Fruit fly (Drosophila melanogaster) whole organism, prepupa: ENCODE measurements around the gene CG8003.
A peak's percentile ranks its signal among the peaks of the same experiment; 100 is the strongest.

Experiments
- Blimp-1 ChIP-seq: fragments of 200-800 bp; sonication (Bioruptor generic); optimal IDR thresholded peaks from 3 replicates; lab custom pipeline; 2017; ENCODE audit warnings: missing biosample characterization, missing genetic modification characterization, mild to moderate bottlenecking, moderate library complexity, missing genetic modification reagents
- CG10631 ChIP-seq: fragments of 200-800 bp; sonication (Bioruptor generic); optimal IDR thresholded peaks from 2 replicates; lab custom pipeline; 2016; ENCODE audit warnings: missing biosample characterization, missing genetic modification characterization
- CG10669 ChIP-seq: fragments of 200-800 bp; sonication (Bioruptor generic); optimal IDR thresholded peaks from 3 replicates; lab custom pipeline; 2018; ENCODE audit warnings: missing biosample characterization, mild to moderate bottlenecking, missing genetic modification characterization, moderate library complexity
- CG11294 ChIP-seq: fragments of 200-800 bp; sonication (Bioruptor generic); IDR thresholded peaks from 2 replicates; pipeline ENCODE4 v1.3.6; 2022; ENCODE audit warnings: missing biosample characterization, missing genetic modification characterization
- CG11762 ChIP-seq: fragments of 200-800 bp; sonication (Bioruptor generic); optimal IDR thresholded peaks from 3 replicates; lab custom pipeline; 2016; ENCODE audit warnings: missing biosample characterization, missing genetic modification characterization; ENCODE audit not compliant: insufficient read depth
- CG11902 ChIP-seq: fragments of 200-800 bp; sonication (Bioruptor generic); optimal IDR thresholded peaks from 3 replicates; lab custom pipeline; 2016; ENCODE audit warnings: missing biosample characterization, missing genetic modification characterization
- CG15336 ChIP-seq: fragments of 200-800 bp; sonication (Bioruptor generic); IDR thresholded peaks from 2 replicates; pipeline ENCODE4 v1.3.6; 2022; ENCODE audit warnings: missing biosample characterization, missing genetic modification characterization
- CG1621 ChIP-seq: fragments of 200-800 bp; sonication (Bioruptor generic); optimal IDR thresholded peaks from 3 replicates; lab custom pipeline; 2018; ENCODE audit warnings: missing biosample characterization, mild to moderate bottlenecking, missing genetic modification characterization
- CG16779 ChIP-seq: fragments of 200-800 bp; sonication (Bioruptor generic); optimal IDR thresholded peaks from 3 replicates; lab custom pipeline; 2017; ENCODE audit warnings: missing biosample characterization, mild to moderate bottlenecking, missing genetic modification characterization
- CG3032 ChIP-seq: fragments of 200-800 bp; optimal IDR thresholded peaks from 2 replicates; lab custom pipeline; 2019; ENCODE audit warnings: missing biosample characterization, mild to moderate bottlenecking, missing genetic modification characterization, moderate library complexity
- CG31627 ChIP-seq: fragments of 200-800 bp; sonication (Bioruptor generic); optimal IDR thresholded peaks from 3 replicates; lab custom pipeline; 2016; ENCODE audit warnings: missing biosample characterization, missing genetic modification characterization
- CG32006 ChIP-seq: fragments of 200-800 bp; sonication (Bioruptor generic); optimal IDR thresholded peaks from 3 replicates; lab custom pipeline; 2017; ENCODE audit warnings: missing biosample characterization, mild to moderate bottlenecking, missing genetic modification characterization
- CG34406 ChIP-seq: fragments of 200-800 bp; sonication (Bioruptor generic); optimal IDR thresholded peaks from 3 replicates; lab custom pipeline; 2016; ENCODE audit warnings: missing biosample characterization, missing genetic modification characterization
- CG6163 ChIP-seq: fragments of 200-800 bp; sonication (Bioruptor generic); IDR thresholded peaks from 3 replicates; pipeline ENCODE4 v1.3.6; 2022; ENCODE audit warnings: missing biosample characterization, missing genetic modification characterization
- CG6276 ChIP-seq: fragments of 200-800 bp; sonication (Bioruptor generic); optimal IDR thresholded peaks from 2 replicates; lab custom pipeline; 2017; ENCODE audit warnings: missing biosample characterization, mild to moderate bottlenecking, missing genetic modification characterization
- CG6808 ChIP-seq: fragments of 200-800 bp; sonication (Bioruptor generic); optimal IDR thresholded peaks from 3 replicates; lab custom pipeline; 2017; ENCODE audit warnings: missing biosample characterization, missing genetic modification characterization, mild to moderate bottlenecking, moderate library complexity, missing genetic modification reagents
- CG6854 ChIP-seq: fragments of 200-800 bp; sonication (Bioruptor generic); optimal IDR thresholded peaks from 2 replicates; lab custom pipeline; 2017; ENCODE audit warnings: missing biosample characterization, mild to moderate bottlenecking, missing genetic modification characterization
- CG7368 ChIP-seq: fragments of 200-800 bp; sonication (Bioruptor generic); optimal IDR thresholded peaks from 3 replicates; lab custom pipeline; 2016; ENCODE audit warnings: missing biosample characterization, missing genetic modification characterization
- CG8119 ChIP-seq: fragments of 200-800 bp; sonication (Bioruptor generic); IDR thresholded peaks from 3 replicates; pipeline ENCODE4 v1.3.6; 2022; ENCODE audit warnings: missing biosample characterization, missing genetic modification characterization
- CG8632 ChIP-seq: fragments of 200-800 bp; sonication (Bioruptor generic); optimal IDR thresholded peaks from 3 replicates; lab custom pipeline; 2016; ENCODE audit warnings: missing biosample characterization, missing genetic modification characterization
- CG9139 ChIP-seq: fragments of 200-800 bp; sonication (Bioruptor generic); optimal IDR thresholded peaks from 3 replicates; lab custom pipeline; 2017; ENCODE audit warnings: missing biosample characterization, mild to moderate bottlenecking, missing genetic modification characterization
- Eip75B ChIP-seq: fragments of 200-800 bp; sonication (Bioruptor generic); optimal IDR thresholded peaks from 3 replicates; lab custom pipeline; 2016; ENCODE audit warnings: missing biosample characterization, missing genetic modification characterization
- Eip78C ChIP-seq: fragments of 200-800 bp; sonication (Bioruptor generic); peaks from one replicate; lab custom pipeline; 2016; ENCODE audit warnings: missing biosample characterization, missing genetic modification characterization
- Ets21C ChIP-seq: fragments of 200-800 bp; sonication (Bioruptor generic); optimal IDR thresholded peaks from 3 replicates; lab custom pipeline; 2016; ENCODE audit warnings: missing biosample characterization, missing genetic modification characterization
- Ets96B ChIP-seq: fragments of 200-800 bp; optimal IDR thresholded peaks from 2 replicates; lab custom pipeline; 2019; ENCODE audit warnings: missing biosample characterization, mild to moderate bottlenecking, missing genetic modification characterization, moderate library complexity
- Gug ChIP-seq: fragments of 200-800 bp; sonication (Bioruptor generic); IDR thresholded peaks from 2 replicates; pipeline ENCODE4 v1.3.6; 2022; ENCODE audit warnings: missing biosample characterization, missing genetic modification characterization
- Hr38 ChIP-seq: sonication (Bioruptor generic); optimal IDR thresholded peaks from 2 replicates; lab custom pipeline; 2016; ENCODE audit warnings: missing biosample characterization, missing genetic modification characterization
- Hr39 ChIP-seq: fragments of 200-800 bp; sonication (Bioruptor generic); optimal IDR thresholded peaks from 2 replicates; lab custom pipeline; 2016; ENCODE audit warnings: missing biosample characterization, missing genetic modification characterization
- Hr4 ChIP-seq: fragments of 200-800 bp; sonication (Bioruptor generic); optimal IDR thresholded peaks from 3 replicates; lab custom pipeline; 2016; ENCODE audit warnings: missing biosample characterization, missing genetic modification characterization
- Lpt ChIP-seq: fragments of 200-800 bp; sonication (Bioruptor generic); optimal IDR thresholded peaks from 3 replicates; lab custom pipeline; 2016; ENCODE audit warnings: missing biosample characterization, missing genetic modification characterization
- OdsH ChIP-seq: fragments of 200-800 bp; sonication (Bioruptor generic); optimal IDR thresholded peaks from 3 replicates; lab custom pipeline; 2016; ENCODE audit warnings: missing biosample characterization, missing genetic modification characterization
- Smox ChIP-seq: fragments of 200-800 bp; sonication (Bioruptor generic); optimal IDR thresholded peaks from 3 replicates; lab custom pipeline; 2016; ENCODE audit warnings: missing biosample characterization, missing genetic modification characterization
- Sox102F ChIP-seq: fragments of 200-800 bp; sonication (Bioruptor generic); optimal IDR thresholded peaks from 2 replicates; lab custom pipeline; 2016; ENCODE audit warnings: missing biosample characterization, mild to moderate bottlenecking, missing genetic modification characterization
- Sox14 ChIP-seq: fragments of 200-800 bp; sonication (Bioruptor generic); optimal IDR thresholded peaks from 3 replicates; lab custom pipeline; 2016; ENCODE audit warnings: missing biosample characterization, missing genetic modification characterization
- Sox15 ChIP-seq: fragments of 200-800 bp; sonication (Bioruptor generic); optimal IDR thresholded peaks from 3 replicates; lab custom pipeline; 2016; ENCODE audit warnings: missing biosample characterization, missing genetic modification characterization
- achi ChIP-seq: fragments of 200-800 bp; sonication (Bioruptor generic); optimal IDR thresholded peaks from 3 replicates; lab custom pipeline; 2016; ENCODE audit warnings: missing biosample characterization, missing genetic modification characterization
- dac ChIP-seq: fragments of 200-800 bp; sonication (Bioruptor generic); optimal IDR thresholded peaks from 2 replicates; lab custom pipeline; 2017; ENCODE audit warnings: missing biosample characterization, mild to moderate bottlenecking, missing genetic modification characterization
- dsx ChIP-seq: fragments of 200-800 bp; optimal IDR thresholded peaks from 3 replicates; lab custom pipeline; 2019; ENCODE audit warnings: missing biosample characterization, mild to moderate bottlenecking, missing genetic modification characterization, moderate library complexity; ENCODE audit not compliant: poor library complexity, severe bottlenecking
- eg ChIP-seq: fragments of 200-800 bp; sonication (Bioruptor generic); IDR thresholded peaks from 3 replicates; pipeline ENCODE4 v1.3.6; 2022; ENCODE audit warnings: missing biosample characterization, missing genetic modification characterization
- esn ChIP-seq: fragments of 200-800 bp; sonication (Bioruptor generic); optimal IDR thresholded peaks from 2 replicates; lab custom pipeline; 2016; ENCODE audit warnings: missing biosample characterization, mild to moderate bottlenecking, missing genetic modification characterization, moderate library complexity
- fd59A ChIP-seq: fragments of 200-800 bp; sonication (Bioruptor generic); optimal IDR thresholded peaks from 2 replicates; lab custom pipeline; 2017; ENCODE audit warnings: missing biosample characterization, mild to moderate bottlenecking, missing genetic modification characterization, missing genetic modification reagents
- fd85E ChIP-seq: fragments of 200-800 bp; sonication (Bioruptor generic); optimal IDR thresholded peaks from 3 replicates; lab custom pipeline; 2016; ENCODE audit warnings: missing biosample characterization, missing genetic modification characterization
- fkh ChIP-seq: fragments of 200-800 bp; sonication (Bioruptor generic); optimal IDR thresholded peaks from 3 replicates; lab custom pipeline; 2017; ENCODE audit warnings: missing biosample characterization, mild to moderate bottlenecking, missing genetic modification characterization, moderate library complexity
- lz ChIP-seq: fragments of 200-800 bp; sonication (Bioruptor generic); optimal IDR thresholded peaks from 3 replicates; lab custom pipeline; 2016; ENCODE audit warnings: missing biosample characterization, missing genetic modification characterization
- net ChIP-seq: fragments of 200-800 bp; sonication (Bioruptor generic); optimal IDR thresholded peaks from 3 replicates; lab custom pipeline; 2016; ENCODE audit warnings: missing biosample characterization, missing genetic modification characterization
- salr ChIP-seq, 2 experiments: fragments of 200-800 bp; sonication (Bioruptor generic); optimal IDR thresholded peaks; 3 replicates each; lab custom pipeline; 2016 to 2018; ENCODE audit warnings: missing biosample characterization in 2 of 2, missing genetic modification characterization in 2 of 2, mild to moderate bottlenecking in 1 of 2
- spab ChIP-seq: fragments of 200-800 bp; sonication (Bioruptor generic); optimal IDR thresholded peaks from 2 replicates; lab custom pipeline; 2017; ENCODE audit warnings: missing biosample characterization, mild to moderate bottlenecking, missing genetic modification characterization, missing genetic modification reagents
- ss ChIP-seq, 2 experiments: fragments of 200-800 bp; sonication (Bioruptor generic); optimal IDR thresholded peaks; 2 replicates in 1 of 2; 3 replicates in 1 of 2; lab custom pipeline; 2017 to 2018; ENCODE audit warnings: mild to moderate bottlenecking in 2 of 2, missing biosample characterization in 2 of 2, missing genetic modification characterization in 2 of 2, moderate library complexity in 1 of 2
- svp ChIP-seq: fragments of 200-800 bp; sonication (Bioruptor generic); peaks from one replicate; lab custom pipeline; 2016; ENCODE audit warnings: missing biosample characterization, missing genetic modification characterization
- topi ChIP-seq: fragments of 200-800 bp; sonication (Bioruptor generic); optimal IDR thresholded peaks from 3 replicates; lab custom pipeline; 2016; ENCODE audit warnings: missing biosample characterization, missing genetic modification characterization

Gene CG8003

DNA sequence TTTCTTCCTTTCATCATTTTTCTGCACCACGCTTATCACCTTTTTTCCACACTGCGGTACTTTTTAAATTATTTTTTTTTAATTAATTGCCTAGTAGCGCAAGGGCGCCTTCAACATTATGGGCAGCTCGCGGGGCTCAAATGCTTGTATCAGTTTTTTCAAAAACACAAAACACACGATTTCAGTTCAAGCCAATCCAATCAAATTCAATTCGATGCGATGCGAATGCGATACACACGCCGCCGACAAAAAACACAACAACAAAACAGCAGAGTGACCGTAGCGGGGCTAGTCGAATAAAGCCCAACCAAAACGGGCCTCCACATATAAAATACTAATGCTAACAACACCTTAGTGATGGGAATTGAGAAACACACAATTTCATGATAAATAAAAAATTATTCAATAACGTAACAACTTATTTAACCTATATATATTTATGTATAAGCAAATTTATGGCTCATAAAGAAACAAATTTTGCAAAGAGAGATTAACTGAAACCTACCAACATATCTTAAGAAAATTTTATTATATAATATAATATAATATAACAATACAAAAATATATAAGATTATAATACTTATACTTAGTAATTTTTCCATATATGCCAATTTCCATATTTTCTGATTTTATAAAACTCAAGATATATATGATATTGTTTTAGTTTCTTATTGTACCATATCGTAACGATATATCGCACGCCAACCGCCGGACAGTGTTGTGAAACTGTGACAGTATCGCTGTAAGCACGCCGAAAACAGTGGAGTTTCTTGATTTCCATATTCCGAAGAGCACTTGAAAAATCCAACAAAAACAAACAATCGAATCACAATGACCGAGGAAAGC, at the start of gene CG8003, which contains the start of gene CG32066:
CG8003 (plus strand) TSS at position 732 of the 846 bp plus-strand sequence.
CG32066 (minus strand) TSS at position 270 of the 846 bp plus-strand sequence.
- peak; percentile 29 for TF ChIP-seq OdsH
- no peak for TF ChIP-seq Hr38 (GFP tag; lab: Kevin White, UChicago)
- no peak for TF ChIP-seq fd59A (GFP tag; lab: Kevin White, UChicago)
- TF ChIP-seq Ets96B (tag; lab: Kevin White, UChicago) = no peak
- TF ChIP-seq spab = no peak
- TF ChIP-seq CG11294 (GFP tag; lab: Robert Waterston, UW) = no peak
- peak; percentile 3 for TF ChIP-seq Sox14 (GFP tag; lab: Kevin White, UChicago)
- TF ChIP-seq Blimp-1 (GFP tag; lab: Kevin White, UChicago) = no peak
- TF ChIP-seq CG3032 (tag; lab: Kevin White, UChicago) = peak; percentile 35
- peak; percentile 0 for TF ChIP-seq CG8632 (GFP tag; lab: Kevin White, UChicago)
- TF ChIP-seq net (GFP tag; lab: Kevin White, UChicago) = peak; percentile 29
- TF ChIP-seq eg (GFP tag; lab: Robert Waterston, UW) = peak; percentile 49; the same call in 2 of the 3 replicates
- TF ChIP-seq CG32006 (GFP tag; lab: Kevin White, UChicago) = peak; percentile 35
- no peak for TF ChIP-seq CG34406
- no peak for TF ChIP-seq dac (GFP tag; lab: Kevin White, UChicago)
- TF ChIP-seq Hr4 = no peak
- peak; percentile 28 for TF ChIP-seq fkh
- peak; percentile 38 for TF ChIP-seq achi
- no peak for TF ChIP-seq salr (GFP tag; optimal IDR thresholded peaks at IDR 0.05; lab: Kevin White, UChicago)
- no peak for TF ChIP-seq CG11902 (GFP tag; lab: Kevin White, UChicago)
- TF ChIP-seq CG6163 (GFP tag; lab: Robert Waterston, UW) = peak; percentile 49; the same call in 1 of the 3 replicates
- TF ChIP-seq svp (GFP tag; lab: Kevin White, UChicago) = peak; percentile 74
- peak; percentile 4 for TF ChIP-seq Hr39
- no peak for TF ChIP-seq CG7368
- TF ChIP-seq dsx (GFP tag; lab: Kevin White, UChicago) = no peak
- TF ChIP-seq topi (GFP tag; lab: Kevin White, UChicago) = peak; percentile 43
- peak; percentile 44; the same call in 1 of the 3 replicates for TF ChIP-seq CG8119 (GFP tag; lab: Robert Waterston, UW)
- TF ChIP-seq Ets21C (GFP tag; lab: Kevin White, UChicago) = no peak
- peak; percentile 42 for TF ChIP-seq CG9139
- peak; percentile 13 for TF ChIP-seq CG6276 (GFP tag; lab: Kevin White, UChicago)
- peak; percentile 59 for TF ChIP-seq Sox102F (GFP tag; lab: Kevin White, UChicago)
- TF ChIP-seq Lpt (GFP tag; lab: Kevin White, UChicago) = no peak
- peak; percentile 26 for TF ChIP-seq CG6808 (GFP tag; lab: Kevin White, UChicago)
- TF ChIP-seq CG31627 = no peak
- peak; percentile 28 for TF ChIP-seq CG16779 (tag; lab: Kevin White, UChicago)
- TF ChIP-seq Sox15 (GFP tag; lab: Kevin White, UChicago) = no peak
- peak; percentile 32 for TF ChIP-seq esn (GFP tag; lab: Kevin White, UChicago)
- peak; percentile 5 to 44 for TF ChIP-seq ss (GFP tag; optimal IDR thresholded peaks at IDR 0.05; lab: Kevin White, UChicago)
- peak; percentile 78 for TF ChIP-seq CG6854 (GFP tag; lab: Kevin White, UChicago)
- peak; percentile 24; the same call in 1 of the 2 replicates for TF ChIP-seq CG15336 (GFP tag; lab: Robert Waterston, UW)
- no peak for TF ChIP-seq Gug (GFP tag; lab: Robert Waterston, UW)
- TF ChIP-seq Eip78C = peak; percentile 78
- TF ChIP-seq CG1621 = no peak
- TF ChIP-seq fd85E (GFP tag; lab: Kevin White, UChicago) = no peak
- TF ChIP-seq CG10631 (GFP tag; lab: Kevin White, UChicago) = peak; percentile 66
- TF ChIP-seq Eip75B (GFP tag; lab: Kevin White, UChicago) = peak; percentile 30
- TF ChIP-seq CG10669 (GFP tag; lab: Kevin White, UChicago) = peak; percentile 27
- TF ChIP-seq Smox (GFP tag; lab: Kevin White, UChicago) = peak; percentile 39
- peak; percentile 21 for TF ChIP-seq lz (GFP tag; lab: Kevin White, UChicago)
- no peak for TF ChIP-seq CG11762
